Worm (Caenorhabditis elegans): ENCODE results near the gene prdx-2.

Gene prdx-2

ce11 chrII:5426470-5426869 lies 48.5 kb downstream of the prdx-2 start:
- TF ChIP-seq nhr-11 (tag; optimal IDR thresholded peaks at IDR 0.05) (no peak), sma-9 (GFP tag; optimal IDR thresholded peaks at IDR 0.05) (no peak), sma-9 (tag; optimal IDR thresholded peaks at IDR 0.05) (no peak), skn-1 (tag; optimal IDR thresholded peaks at IDR 0.05) (no peak), unc-39 (tag; optimal IDR thresholded peaks at IDR 0.05) (no peak), ztf-1 (GFP tag; conservative IDR thresholded peaks at IDR 0.05) (no peak), nhr-12 (tag; optimal IDR thresholded peaks at IDR 0.05) (no peak), C34F6.9 (tag; optimal IDR thresholded peaks at IDR 0.05) (no peak), lsy-2 (tag; optimal IDR thresholded peaks at IDR 0.05) (no peak), ZK546.5 (tag; optimal IDR thresholded peaks at IDR 0.05) (no peak), elt-3 (tag; optimal IDR thresholded peaks at IDR 0.05) (no peak), peb-1 (tag; optimal IDR thresholded peaks at IDR 0.05) (no peak), nhr-129 (tag; optimal IDR thresholded peaks at IDR 0.05) (no peak), Y55F3AM.14 (GFP tag; optimal IDR thresholded peaks at IDR 0.05) (no peak), sma-3 (GFP tag; optimal IDR thresholded peaks at IDR 0.05) (no peak), crh-2 (tag; optimal IDR thresholded peaks at IDR 0.05) (no peak), lin-39 (tag; optimal IDR thresholded peaks at IDR 0.05) (no peak)

All from whole organism, L2 larva.